Worm (Caenorhabditis elegans): ENCODE results near the gene F35E8.9.

DNA sequence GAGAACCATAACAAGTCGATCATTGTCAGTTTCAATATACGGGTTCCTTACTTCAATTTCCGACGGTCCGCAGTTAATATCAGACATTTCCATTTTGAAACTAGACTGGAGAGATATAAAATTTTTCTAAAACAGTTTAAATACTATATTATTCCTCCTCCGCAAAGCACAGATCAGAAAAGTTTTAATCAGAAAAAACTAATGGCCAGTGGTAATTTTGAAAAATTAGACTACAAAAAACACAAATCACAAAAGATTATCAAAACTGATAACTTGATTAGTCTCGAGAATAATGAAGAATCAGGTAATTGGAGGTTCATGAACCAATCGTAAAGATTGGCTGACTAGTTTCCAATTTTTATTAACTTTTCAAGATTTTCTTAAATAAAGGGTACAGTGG, 31.4 kb downstream of the F35E8.9 start, which contains the start of gene T06C12.9:
- TF ChIP-seq zip-8 (tag; optimal IDR thresholded peaks at IDR 0.05), result no peak
- TF ChIP-seq pha-4 (tag; optimal IDR thresholded peaks at IDR 0.05), result no peak
- TF ChIP-seq nhr-12 (tag; optimal IDR thresholded peaks at IDR 0.05), result no peak
- no peak for TF ChIP-seq lin-13 (tag; optimal IDR thresholded peaks at IDR 0.05)
- TF ChIP-seq nhr-76 (tag; optimal IDR thresholded peaks at IDR 0.05), result no peak
- no peak for TF ChIP-seq cnd-1 (tag; optimal IDR thresholded peaks at IDR 0.05)
- no peak for TF ChIP-seq unc-62 (GFP tag; optimal IDR thresholded peaks at IDR 0.05)
- no peak for TF ChIP-seq sem-2 (GFP tag; optimal IDR thresholded peaks at IDR 0.05)
- no peak for TF ChIP-seq hlh-1 (tag; optimal IDR thresholded peaks at IDR 0.05)
- TF ChIP-seq ces-1 (GFP tag; optimal IDR thresholded peaks at IDR 0.05), result no peak
- no peak for TF ChIP-seq nhr-28 (tag; optimal IDR thresholded peaks at IDR 0.05)
- TF ChIP-seq unc-39 (tag; optimal IDR thresholded peaks at IDR 0.05), result no peak
- no peak for TF ChIP-seq snpc-4 (tag; optimal IDR thresholded peaks at IDR 0.05)
- TF ChIP-seq ztf-11 (tag; optimal IDR thresholded peaks at IDR 0.05), result no peak

All from whole organism, mixed stage, embryonic.